Worm (Caenorhabditis elegans): ENCODE measurements around the gene F13A2.9.

- TF ChIP-seq sea-1 (GFP tag; conservative IDR thresholded peaks at IDR 0.05) (no peak), aly-1 (tag; optimal IDR thresholded peaks at IDR 0.05) (no peak), ama-1 (optimal IDR thresholded peaks at IDR 0.05) (no peak), ceh-36 (tag; optimal IDR thresholded peaks at IDR 0.05) (no peak), tbx-11 (GFP tag; IDR thresholded peaks at IDR 0.05) (no peak), hnd-1 (tag; optimal IDR thresholded peaks at IDR 0.05) (no peak), scrt-1 (GFP tag; IDR thresholded peaks at IDR 0.05) (no peak), tra-4 (tag; optimal IDR thresholded peaks at IDR 0.05) (no peak)
These were observed 5.0 kb downstream of the F13A2.9 start, which contains the start of gene F13A2.1 for ce11 chrV:4382298-4382697.
